Worm (Caenorhabditis elegans) whole organism, L1 larva: ENCODE results near the gene Y102A11A.3.

ENCODE experiments used
- C16A3.4 ChIP-seq: fragments of 150-350 bp; optimal IDR thresholded peaks from 2 replicates; lab custom pipeline; 2014; ENCODE audit warnings: missing biosample characterization, missing genetic modification characterization
- Y116A8C.19 ChIP-seq: sonication (generic microtip); optimal IDR thresholded peaks from 2 replicates; lab custom pipeline; 2016; ENCODE audit warnings: missing compliant biosample characterization, missing genetic modification characterization, borderline replicate concordance
- aly-2 ChIP-seq: fragments of 150-350 bp; optimal IDR thresholded peaks from 2 replicates; lab custom pipeline; 2014; ENCODE audit warnings: missing biosample characterization, missing genetic modification characterization
- ama-1 ChIP-seq: fragments of 150-350 bp; optimal IDR thresholded peaks from 2 replicates; lab custom pipeline; 2014
- blmp-1 ChIP-seq: fragments of 150-350 bp; optimal IDR thresholded peaks from 2 replicates; lab custom pipeline; 2014; ENCODE audit warnings: missing biosample characterization, missing genetic modification characterization
- ceh-90 ChIP-seq: sonication (generic microtip); optimal IDR thresholded peaks from 2 replicates; lab custom pipeline; 2016; ENCODE audit warnings: missing genetic modification characterization, missing compliant biosample characterization
- efl-1 ChIP-seq, 4 experiments: fragments of 150-350 bp; optimal IDR thresholded peaks in 3 of 4; peaks in 1 of 4; 1 replicate in 1 of 4; 2 replicates in 3 of 4; lab custom pipeline; 2014; ENCODE audit warnings: missing biosample characterization in 2 of 4, missing genetic modification characterization in 2 of 4, missing genetic modification reagents in 2 of 4
- efl-3 ChIP-seq: fragments of 200-800 bp; sonication (Bioruptor generic); optimal IDR thresholded peaks from 2 replicates; lab custom pipeline; 2018; ENCODE audit warnings: mild to moderate bottlenecking, missing genetic modification characterization, missing compliant biosample characterization
- elt-2 ChIP-seq: sonication (generic microtip); optimal IDR thresholded peaks from 2 replicates; lab custom pipeline; 2016; ENCODE audit warnings: missing genetic modification characterization, mild to moderate bottlenecking, inconsistent platforms, missing compliant biosample characterization, missing genetic modification reagents
- elt-3 ChIP-seq, 6 experiments: fragments of 150-350 bp in 1 of 6; sonication (generic microtip); optimal IDR thresholded peaks; 2 replicates each; lab custom pipeline; 2017 to 2018; ENCODE audit warnings: missing biosample characterization in 6 of 6, missing genetic modification characterization in 6 of 6, inconsistent platforms in 1 of 6
- ets-5 ChIP-seq: fragments of 200-800 bp; sonication (Bioruptor generic); IDR thresholded peaks from 2 replicates; pipeline ENCODE4 v1.3.6; 2022; ENCODE audit warnings: missing genetic modification characterization, missing compliant biosample characterization
- fkh-4 ChIP-seq: sonication (generic microtip); optimal IDR thresholded peaks from 2 replicates; lab custom pipeline; 2016; ENCODE audit warnings: missing compliant biosample characterization, missing genetic modification characterization, borderline replicate concordance
- grh-1 ChIP-seq: fragments of 200-800 bp; sonication (Bioruptor generic); IDR thresholded peaks from 2 replicates; pipeline ENCODE4 v1.3.6; 2022; ENCODE audit warnings: missing genetic modification reagents, missing genetic modification characterization, missing compliant biosample characterization
- hpl-2 ChIP-seq: fragments of 150-350 bp; optimal IDR thresholded peaks from 2 replicates; lab custom pipeline; 2014; ENCODE audit warnings: missing biosample characterization, missing genetic modification reagents, missing genetic modification characterization
- isw-1 ChIP-seq: fragments of 200-800 bp; sonication (Bioruptor generic); IDR thresholded peaks from 2 replicates; pipeline ENCODE4 v1.3.6; 2022; ENCODE audit warnings: missing genetic modification characterization, missing compliant biosample characterization
- lin-13 ChIP-seq: fragments of 150-350 bp; optimal IDR thresholded peaks from 2 replicates; lab custom pipeline; 2014; ENCODE audit warnings: missing biosample characterization, missing genetic modification reagents, missing genetic modification characterization
- lin-14 ChIP-seq: fragments of 200-800 bp; sonication (Bioruptor generic); optimal IDR thresholded peaks from 2 replicates; lab custom pipeline; 2018; ENCODE audit warnings: mild to moderate bottlenecking, missing genetic modification characterization, moderate library complexity, missing compliant biosample characterization
- lin-35 ChIP-seq, 2 experiments: fragments of 150-350 bp; optimal IDR thresholded peaks; 2 replicates each; lab custom pipeline; 2014; ENCODE audit warnings: missing biosample characterization in 2 of 2, missing genetic modification characterization in 2 of 2, missing genetic modification reagents in 2 of 2
- lin-39 ChIP-seq: fragments of 150-350 bp; optimal IDR thresholded peaks from 2 replicates; lab custom pipeline; 2014; ENCODE audit warnings: missing biosample characterization, missing genetic modification reagents, missing genetic modification characterization
- lir-3 ChIP-seq: sonication (generic microtip); optimal IDR thresholded peaks from 2 replicates; lab custom pipeline; 2016; ENCODE audit warnings: mild to moderate bottlenecking, missing genetic modification characterization, moderate library complexity, missing compliant biosample characterization; ENCODE audit not compliant: poor library complexity
- lsy-2 ChIP-seq, 2 experiments: fragments of 150-350 bp; optimal IDR thresholded peaks; 2 replicates each; lab custom pipeline; 2014; ENCODE audit warnings: missing biosample characterization in 2 of 2, missing genetic modification characterization in 2 of 2
- mab-9 ChIP-seq: fragments of 200-800 bp; sonication (Bioruptor generic); IDR thresholded peaks from 2 replicates; pipeline ENCODE4 v1.3.6; 2022; ENCODE audit warnings: missing genetic modification reagents, missing genetic modification characterization, missing compliant biosample characterization
- nhr-19 ChIP-seq: fragments of 200-800 bp; sonication (Bioruptor generic); conservative IDR thresholded peaks from 2 replicates; pipeline ENCODE4 v1.3.6; 2022; ENCODE audit warnings: missing genetic modification characterization, missing compliant biosample characterization
- nhr-47 ChIP-seq: sonication (generic microtip); optimal IDR thresholded peaks from 2 replicates; lab custom pipeline; 2016; ENCODE audit warnings: mild to moderate bottlenecking, missing genetic modification characterization, moderate library complexity, missing compliant biosample characterization
- nhr-71 ChIP-seq: sonication (generic microtip); optimal IDR thresholded peaks from 2 replicates; lab custom pipeline; 2016; ENCODE audit warnings: mild to moderate bottlenecking, missing genetic modification characterization, moderate library complexity, missing compliant biosample characterization
- nhr-77 ChIP-seq: fragments of 150-350 bp; optimal IDR thresholded peaks from 2 replicates; lab custom pipeline; 2014; ENCODE audit warnings: missing biosample characterization, missing genetic modification characterization
- nhr-85 ChIP-seq: sonication (generic microtip); peaks from one replicate; lab custom pipeline; 2016; ENCODE audit warnings: missing genetic modification characterization, inconsistent platforms, missing compliant biosample characterization
- pax-3 ChIP-seq: fragments of 200-800 bp; sonication (Bioruptor generic); optimal IDR thresholded peaks from 2 replicates; lab custom pipeline; 2018; ENCODE audit warnings: mild to moderate bottlenecking, missing genetic modification characterization, moderate library complexity, missing compliant biosample characterization
- pqm-1 ChIP-seq: sonication (generic microtip); optimal IDR thresholded peaks from 3 replicates; lab custom pipeline; 2017; ENCODE audit warnings: missing biosample characterization, missing genetic modification characterization
- rnt-1 ChIP-seq: sonication (generic microtip); optimal IDR thresholded peaks from 2 replicates; lab custom pipeline; 2016; ENCODE audit warnings: mild to moderate bottlenecking, missing genetic modification characterization, moderate library complexity, missing compliant biosample characterization
- snu-23 ChIP-seq: sonication (generic microtip); optimal IDR thresholded peaks from 2 replicates; lab custom pipeline; 2016; ENCODE audit warnings: missing genetic modification characterization, missing compliant biosample characterization
- sptf-1 ChIP-seq: fragments of 150-350 bp; optimal IDR thresholded peaks from 2 replicates; lab custom pipeline; 2014; ENCODE audit warnings: missing biosample characterization, missing genetic modification characterization
- sup-37 ChIP-seq: fragments of 200-800 bp; sonication (Bioruptor generic); optimal IDR thresholded peaks from 2 replicates; lab custom pipeline; 2018; ENCODE audit warnings: mild to moderate bottlenecking, missing genetic modification characterization, missing compliant biosample characterization
- swsn-7 ChIP-seq: sonication (generic microtip); optimal IDR thresholded peaks from 2 replicates; lab custom pipeline; 2016; ENCODE audit warnings: missing genetic modification characterization, missing compliant biosample characterization
- vab-15 ChIP-seq: sonication (generic microtip); optimal IDR thresholded peaks from 2 replicates; lab custom pipeline; 2017; ENCODE audit warnings: missing genotype, mild to moderate bottlenecking, missing genetic modification characterization, missing compliant biosample characterization
- ztf-11 ChIP-seq, 2 experiments: sonication (generic microtip); optimal IDR thresholded peaks; 2 replicates each; lab custom pipeline; 2016 to 2017; ENCODE audit warnings: missing genetic modification characterization in 2 of 2, missing biosample characterization in 1 of 2, missing compliant biosample characterization in 1 of 2
- ztf-4 ChIP-seq: fragments of 150-350 bp; optimal IDR thresholded peaks from 2 replicates; lab custom pipeline; 2014; ENCODE audit warnings: missing biosample characterization, missing genetic modification characterization

Y102A11A.3 gene

DNA sequence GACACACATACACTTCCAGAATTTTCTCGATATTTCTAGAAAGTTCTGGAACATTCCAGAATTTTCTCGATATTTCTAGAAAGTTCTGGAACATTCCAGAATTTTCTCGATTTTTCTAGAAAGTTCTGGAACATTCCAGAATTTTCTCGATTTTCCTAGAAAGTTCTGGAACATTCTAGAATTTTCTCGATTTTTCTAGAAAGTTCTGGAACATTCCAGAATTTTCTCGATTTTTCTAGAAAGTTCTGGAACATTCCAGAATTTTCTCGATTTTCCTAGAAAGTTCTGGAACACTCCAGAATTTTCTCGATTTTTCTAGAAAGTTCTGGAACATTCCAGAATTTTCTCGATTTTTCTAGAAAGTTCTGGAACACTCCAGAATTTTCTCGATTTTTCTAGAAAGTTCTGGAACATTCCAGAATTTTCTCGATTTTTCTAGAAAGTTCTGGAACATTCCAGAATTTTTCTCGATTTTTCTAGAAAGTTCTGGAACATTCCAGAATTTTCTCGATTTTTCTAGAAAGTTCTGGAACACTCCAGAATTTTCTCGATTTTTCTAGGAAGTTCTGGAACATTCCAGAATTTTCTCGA lies 39.0 kb downstream of the Y102A11A.3 start:
- TF ChIP-seq mab-9 (GFP tag; lab: Robert Waterston, UW), result peak; percentile 57; the same call in 1 of the 2 replicates

DNA sequence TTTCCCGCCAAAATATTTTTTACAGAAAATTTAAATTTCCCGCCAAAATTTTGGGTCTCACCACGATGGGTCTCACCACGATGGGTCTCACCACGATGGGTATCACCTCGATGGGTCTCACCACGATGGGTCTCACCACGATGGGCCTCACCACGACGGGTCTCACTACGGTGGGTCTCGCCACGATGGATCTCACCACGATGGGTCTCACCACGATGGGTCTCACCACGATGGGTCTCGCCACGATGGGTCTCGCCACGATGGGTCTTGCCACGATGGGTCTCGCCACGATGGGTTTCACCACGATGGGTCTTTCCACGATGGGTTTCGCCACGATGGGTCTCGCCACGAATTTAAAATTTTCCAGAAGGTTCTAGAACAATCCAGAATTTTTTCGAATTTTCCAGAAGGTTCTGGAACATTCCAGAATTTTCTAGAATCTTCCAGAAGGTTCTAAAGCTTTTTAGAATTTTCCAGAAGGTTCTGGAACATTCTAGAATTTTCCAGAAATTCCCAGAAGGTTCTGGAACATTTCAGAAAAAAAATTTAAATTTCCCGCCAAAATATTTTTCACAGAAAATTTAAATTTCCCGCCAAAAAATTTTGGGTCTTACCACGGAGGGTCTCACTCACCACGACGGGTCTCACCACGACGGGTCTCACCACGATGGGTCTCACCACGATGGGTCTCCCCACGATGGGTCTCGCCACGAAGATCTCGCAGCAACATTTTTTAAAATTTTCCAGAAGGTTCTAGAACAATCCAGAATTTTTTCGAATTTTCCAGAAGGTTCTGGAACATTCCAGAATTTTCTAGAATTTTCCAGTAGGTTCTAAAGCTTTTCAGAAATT lies 39.8 kb downstream of the Y102A11A.3 start:
- TF ChIP-seq nhr-19, result 0 out of 2 replicates have a peak, but pooled peaks have one; percentile 4

ce11 chrX:2064730-2065129 lies 45.8 kb downstream of the Y102A11A.3 start, which contains the start of gene F49H12.7:
Gene F49H12.7, plus strand, starts transcription at chrX:2065030.
- no peak for TF ChIP-seq lin-13 (GFP tag; lab: Kevin White, UChicago)
- TF ChIP-seq swsn-7 (tag; lab: Kevin White, UChicago), result no peak
- TF ChIP-seq C16A3.4 (tag; lab: Kevin White, UChicago), result no peak
- TF ChIP-seq pax-3 (tag; lab: Kevin White, UChicago), result peak; percentile 50
- no peak for TF ChIP-seq vab-15 (tag; lab: Kevin White, UChicago)
- no peak for TF ChIP-seq ama-1

- TF ChIP-seq ets-5 (GFP tag; lab: Robert Waterston, UW) (no peak), pqm-1 (tag; lab: Kevin White, UChicago) (no peak), lin-35 (GFP tag; optimal IDR thresholded peaks at IDR 0.05; lab: Kevin White, UChicago) (peak in 1 of 2 experiments; percentile 35), elt-2 (peak; percentile 50), nhr-85 (tag; lab: Kevin White, UChicago) (no peak), lin-39 (tag; lab: Kevin White, UChicago) (no peak), ama-1 (no peak), aly-2 (tag; lab: Kevin White, UChicago) (no peak), C16A3.4 (tag; lab: Kevin White, UChicago) (no peak), fkh-4 (tag; lab: Kevin White, UChicago) (no peak), sptf-1 (tag; lab: Kevin White, UChicago) (no peak), ztf-4 (tag; lab: Kevin White, UChicago) (no peak)
Measured at ce11 chrX:2068294-2068693, 49.3 kb downstream of the Y102A11A.3 start.

- TF ChIP-seq ztf-11 (tag; optimal IDR thresholded peaks at IDR 0.05; lab: Kevin White, UChicago) (no peak), nhr-47 (tag; lab: Kevin White, UChicago) (no peak), rnt-1 (tag; lab: Kevin White, UChicago) (peak; percentile 25), hpl-2 (no peak), ceh-90 (no peak), nhr-77 (tag; lab: Kevin White, UChicago) (no peak), efl-1 (optimal IDR thresholded peaks at IDR 0.05; lab: Kevin White, UChicago) (no peak), efl-1 (GFP tag; optimal IDR thresholded peaks at IDR 0.05 in 1 of 2; lab: Kevin White, UChicago) (peak in 1 of 2 experiments; percentile 61), elt-2 (peak; percentile 19)
Measured at ce11 chrX:2070418-2070996, 51.6 kb downstream of the Y102A11A.3 start, which contains the start of gene acl-4. Gene acl-4, minus strand, starts transcription at chrX:2070444.

DNA sequence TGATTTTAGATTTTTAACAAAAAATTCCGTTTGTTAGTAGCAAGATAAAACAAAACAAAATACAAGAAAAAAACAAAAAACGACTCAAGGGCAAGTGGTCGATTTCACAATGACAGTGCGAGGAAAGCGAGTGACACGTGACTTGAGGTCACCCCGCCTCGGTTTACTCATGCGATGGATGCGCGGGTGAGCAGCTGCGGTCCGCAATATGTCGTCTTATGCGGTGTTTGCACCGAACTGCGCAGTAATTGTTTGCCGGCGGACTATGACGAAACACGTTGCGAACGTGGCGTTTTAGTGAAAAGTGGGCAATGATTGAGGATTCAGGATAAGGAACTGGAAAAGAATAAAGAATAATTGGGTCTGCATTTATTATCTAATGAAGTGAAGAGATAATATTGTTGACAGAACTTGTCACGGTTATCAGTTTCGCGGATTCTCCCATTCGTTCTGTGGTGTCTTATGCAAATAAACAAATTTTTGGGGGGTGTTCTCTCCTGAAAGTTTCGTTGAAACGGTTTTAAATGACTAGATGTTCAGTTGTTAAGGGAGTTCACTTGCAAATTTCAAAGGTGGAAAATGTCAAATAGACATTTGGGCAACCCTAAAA lies 52.5 kb downstream of the Y102A11A.3 start:
- TF ChIP-seq lin-14 (GFP tag; lab: Kevin White, UChicago) (peak; percentile 96), rnt-1 (tag; lab: Kevin White, UChicago) (peak; percentile 93), swsn-7 (tag; lab: Kevin White, UChicago) (peak; percentile 83), ceh-90 (no peak), hpl-2 (no peak), nhr-71 (tag; lab: Kevin White, UChicago) (peak; percentile 94), isw-1 (GFP tag; lab: Robert Waterston, UW) (peak; percentile 67), sup-37 (GFP tag; lab: Kevin White, UChicago) (peak; percentile 59), lsy-2 (tag; optimal IDR thresholded peaks at IDR 0.05; lab: Kevin White, UChicago) (no peak), grh-1 (peak; percentile 77), elt-2 (peak; percentile 44), elt-3 (tag; optimal IDR thresholded peaks at IDR 0.05; lab: Kevin White, UChicago) (peak in 1 of 6 experiments; percentile 50), blmp-1 (tag; lab: Kevin White, UChicago) (peak; percentile 67), snu-23 (GFP tag; lab: Kevin White, UChicago) (peak; percentile 89), efl-3 (no peak), pqm-1 (tag; lab: Kevin White, UChicago) (no peak), lir-3 (tag; lab: Kevin White, UChicago) (no peak), lin-35 (GFP tag; optimal IDR thresholded peaks at IDR 0.05; lab: Kevin White, UChicago) (peak; percentile 67 to 80), Y116A8C.19 (tag; lab: Kevin White, UChicago) (no peak)
